Worm (Caenorhabditis elegans) whole organism, late embryonic: Measurements from ENCODE around the gene taf-11.1.

Experiments used
- F13H6.1 ChIP-seq: sonication (generic microtip); optimal IDR thresholded peaks from 2 replicates; lab custom pipeline; 2016; ENCODE audit warnings: missing genetic modification characterization, missing compliant biosample characterization
- elt-2 ChIP-seq: sonication (generic microtip); optimal IDR thresholded peaks from 2 replicates; lab custom pipeline; 2016; ENCODE audit warnings: missing genetic modification reagents, missing genetic modification characterization, missing compliant biosample characterization
- elt-4 ChIP-seq: sonication (generic microtip); optimal IDR thresholded peaks from 2 replicates; lab custom pipeline; 2016; ENCODE audit warnings: missing genetic modification characterization, missing compliant biosample characterization
- lin-11 ChIP-seq: fragments of 200-800 bp; sonication (Bioruptor generic); optimal IDR thresholded peaks from 2 replicates; lab custom pipeline; 2018; ENCODE audit warnings: mild to moderate bottlenecking, missing genetic modification characterization, missing compliant biosample characterization
- pat-9 ChIP-seq: fragments of 200-800 bp; sonication (Bioruptor generic); optimal IDR thresholded peaks from 2 replicates; lab custom pipeline; 2018; ENCODE audit warnings: mild to moderate bottlenecking, missing genetic modification characterization, moderate library complexity, missing compliant biosample characterization
- pax-1 ChIP-seq: fragments of 150-350 bp; optimal IDR thresholded peaks from 2 replicates; lab custom pipeline; 2014; ENCODE audit warnings: missing biosample characterization, missing genetic modification characterization

ce11 chrX:4214643-4215042 lies 40.3 kb upstream of the taf-11.1 start:
- no peak for TF ChIP-seq elt-2 (tag; lab: Kevin White, UChicago)
- no peak for TF ChIP-seq pax-1 (tag; lab: Kevin White, UChicago)
- TF ChIP-seq elt-4 (tag; lab: Kevin White, UChicago), result no peak
- TF ChIP-seq pat-9, result no peak
- TF ChIP-seq lin-11 (tag; lab: Kevin White, UChicago), result no peak
- no peak for TF ChIP-seq F13H6.1
